Worm (Caenorhabditis elegans) whole organism, midembryonic: ENCODE data around the gene shw-3.

Experiments used
- cog-1 ChIP-seq: sonication (generic microtip); optimal IDR thresholded peaks from 2 replicates; lab custom pipeline; 2016; ENCODE audit warnings: missing genetic modification characterization, missing compliant biosample characterization
- tab-1 ChIP-seq: fragments of 200-800 bp; sonication (Bioruptor generic); IDR thresholded peaks from 2 replicates; pipeline ENCODE4 v1.3.6; 2022; ENCODE audit warnings: missing genetic modification characterization, missing compliant biosample characterization
- ztf-29 ChIP-seq: fragments of 200-800 bp; sonication (Bioruptor generic); IDR thresholded peaks from 2 replicates; pipeline ENCODE4 v1.3.6; 2022; ENCODE audit warnings: missing genetic modification reagents, missing genetic modification characterization, missing compliant biosample characterization

- TF ChIP-seq ztf-29 (GFP tag; lab: Robert Waterston, UW) = no peak
- TF ChIP-seq cog-1 (tag; lab: Kevin White, UChicago) = no peak
- no peak for TF ChIP-seq tab-1 (GFP tag; lab: Robert Waterston, UW)
These were observed 25.8 kb downstream of the shw-3 start, which contains the start of gene mpst-7 for ce11 chrV:12961085-12961560.
